ENCODE assay signal across 3 worm cellular contexts in the genomic region with DNA sequence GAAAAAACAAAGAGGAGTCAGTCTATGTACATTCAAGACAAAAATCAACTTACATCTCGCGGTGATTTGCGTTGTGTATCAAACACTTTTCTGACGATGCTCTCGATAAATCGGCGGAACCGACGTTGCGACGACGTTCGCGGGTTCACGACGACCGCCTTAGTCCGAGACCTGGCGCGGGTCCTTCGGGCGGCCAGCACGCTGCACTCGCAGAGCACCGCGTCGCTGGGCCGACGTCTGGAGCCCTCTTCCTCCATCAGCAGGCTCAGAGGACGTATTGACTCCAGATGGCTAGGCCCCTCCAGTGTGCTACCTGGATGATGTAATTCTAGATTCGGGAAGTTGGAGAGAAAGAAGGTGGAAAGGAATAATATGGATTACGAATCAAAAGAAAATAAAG.
TF ChIP-seq lines count a peak whose summit lies in the region.

No protein-coding gene starts in this region.

TF ChIP-seq in whole organism, L1 larva, 84 proteins besides CTCF, POLR2A, EP300 and RAD21:
- TF ChIP-seq grh-1 (GFP tag; IDR thresholded peaks at IDR 0.05; lab: Robert Waterston, UW) (no peak), unc-98 (GFP tag; IDR thresholded peaks at IDR 0.05; lab: Robert Waterston, UW) (no peak), ceh-8 (GFP tag; optimal IDR thresholded peaks at IDR 0.05; lab: Kevin White, UChicago) (peak; percentile 49), C16A3.4 (tag; optimal IDR thresholded peaks at IDR 0.05; lab: Kevin White, UChicago) (no peak), snpc-4 (tag; optimal IDR thresholded peaks at IDR 0.05; lab: Kevin White, UChicago) (no peak), zag-1 (tag; optimal IDR thresholded peaks at IDR 0.05; lab: Kevin White, UChicago) (no peak), nhr-90 (tag; optimal IDR thresholded peaks at IDR 0.05; lab: Kevin White, UChicago; ENCODE audit: poor library complexity) (no peak), lin-13 (GFP tag; optimal IDR thresholded peaks at IDR 0.05; lab: Kevin White, UChicago) (no peak), efl-1 (optimal IDR thresholded peaks at IDR 0.05; lab: Kevin White, UChicago) (no peak), efl-1 (GFP tag; optimal IDR thresholded peaks at IDR 0.05 in 1 of 2; lab: Kevin White, UChicago) (peak in 1 of 2 experiments; percentile 33)

TF ChIP-seq in whole organism, L4 larva, 104 proteins besides CTCF, POLR2A, EP300 and RAD21:
- TF ChIP-seq lin-29 (GFP tag; IDR thresholded peaks at IDR 0.05; lab: Robert Waterston, UW) (no peak), lim-7 (GFP tag; IDR thresholded peaks at IDR 0.05; lab: Robert Waterston, UW) (0 out of 2 replicates have a peak, but pooled peaks have one; percentile 48), egl-27 (tag; optimal IDR thresholded peaks at IDR 0.05; lab: Kevin White, UChicago) (no peak), dpl-1 (GFP tag; optimal IDR thresholded peaks at IDR 0.05; lab: Kevin White, UChicago) (no peak), ctbp-1 (GFP tag; IDR thresholded peaks at IDR 0.05; lab: Robert Waterston, UW) (no peak), egl-43 (GFP tag; IDR thresholded peaks at IDR 0.05; lab: Robert Waterston, UW) (peak; percentile 70; the same call in 1 of the 2 replicates), arid-1 (GFP tag; conservative IDR thresholded peaks at IDR 0.05; lab: Robert Waterston, UW) (no peak), lin-39 (tag; optimal IDR thresholded peaks at IDR 0.05; lab: Kevin White, UChicago) (no peak), set-16 (GFP tag; IDR thresholded peaks at IDR 0.05; lab: Robert Waterston, UW) (peak; percentile 96), hif-1 (tag; optimal IDR thresholded peaks at IDR 0.05; lab: Kevin White, UChicago) (no peak)

TF ChIP-seq in whole organism, young adult, 124 proteins besides CTCF, POLR2A, EP300 and RAD21:
- TF ChIP-seq sptf-2 (GFP tag; optimal IDR thresholded peaks at IDR 0.05; lab: Kevin White, UChicago) (peak; percentile 29), ceh-79 (tag; optimal IDR thresholded peaks at IDR 0.05; lab: Kevin White, UChicago) (no peak), F57C9.4 (tag; optimal IDR thresholded peaks at IDR 0.05; lab: Kevin White, UChicago) (no peak), egrh-3 (GFP tag; IDR thresholded peaks at IDR 0.05; lab: Robert Waterston, UW) (peak; percentile 89; the same call in 1 of the 2 replicates), zfh-2 (GFP tag; conservative IDR thresholded peaks at IDR 0.05; lab: Robert Waterston, UW) (peak; percentile 95), ceh-27 (GFP tag; optimal IDR thresholded peaks at IDR 0.05; lab: Kevin White, UChicago) (no peak)
TF ChIP-seq in whole organism, young adult: peak in this region for 3.
